Worm (Caenorhabditis elegans) whole organism, L3 larva: ENCODE data around the gene pezo-1.

ENCODE experiments used
- ZK546.5 ChIP-seq: sonication (generic microtip); optimal IDR thresholded peaks from 2 replicates; lab custom pipeline; 2017; ENCODE audit warnings: missing biosample characterization, missing genetic modification characterization
- aly-2 ChIP-seq: fragments of 150-350 bp; optimal IDR thresholded peaks from 2 replicates; lab custom pipeline; 2014; ENCODE audit warnings: missing biosample characterization, missing genetic modification characterization
- ama-1 ChIP-seq: fragments of 150-350 bp; optimal IDR thresholded peaks from 2 replicates; lab custom pipeline; 2018
- ceh-28 ChIP-seq: fragments of 150-350 bp; optimal IDR thresholded peaks from 2 replicates; lab custom pipeline; 2014; ENCODE audit warnings: missing biosample characterization, missing genetic modification reagents, missing genetic modification characterization
- ceh-82 ChIP-seq: fragments of 150-350 bp; optimal IDR thresholded peaks from 2 replicates; lab custom pipeline; 2014; ENCODE audit warnings: missing biosample characterization, missing genetic modification characterization
- ceh-9 ChIP-seq: sonication (generic microtip); optimal IDR thresholded peaks from 2 replicates; lab custom pipeline; 2018; ENCODE audit warnings: missing biosample characterization, missing genetic modification characterization
- egl-5 ChIP-seq: fragments of 150-350 bp; optimal IDR thresholded peaks from 2 replicates; lab custom pipeline; 2017; ENCODE audit warnings: missing biosample characterization, missing genetic modification reagents, missing genetic modification characterization, inconsistent platforms
- elt-1 ChIP-seq: fragments of 150-350 bp; optimal IDR thresholded peaks from 2 replicates; lab custom pipeline; 2014; ENCODE audit warnings: missing biosample characterization, missing genetic modification characterization
- elt-2 ChIP-seq: sonication (generic microtip); optimal IDR thresholded peaks from 2 replicates; lab custom pipeline; 2016; ENCODE audit warnings: missing genetic modification reagents, mild to moderate bottlenecking, missing genetic modification characterization, missing compliant biosample characterization
- elt-3 ChIP-seq, 3 experiments: fragments of 150-350 bp in 1 of 3; sonication (generic microtip) in 2 of 3; optimal IDR thresholded peaks; 2 replicates in 2 of 3; 4 replicates in 1 of 3; lab custom pipeline; 2014 to 2017; ENCODE audit warnings: missing biosample characterization in 3 of 3, missing genetic modification characterization in 3 of 3
- eor-1 ChIP-seq, 2 experiments: fragments of 150-350 bp; optimal IDR thresholded peaks; 2 replicates each; lab custom pipeline; 2014 to 2018; ENCODE audit warnings: missing biosample characterization in 2 of 2, missing genetic modification characterization in 2 of 2
- fkh-10 ChIP-seq: sonication (generic microtip); optimal IDR thresholded peaks from 2 replicates; lab custom pipeline; 2017; ENCODE audit warnings: missing biosample characterization, missing genetic modification reagents, missing genetic modification characterization
- fkh-2 ChIP-seq: fragments of 150-350 bp; optimal IDR thresholded peaks from 2 replicates; lab custom pipeline; 2014; ENCODE audit warnings: missing biosample characterization, missing genetic modification reagents, missing genetic modification characterization
- hmg-11 ChIP-seq: sonication (generic microtip); optimal IDR thresholded peaks from 2 replicates; lab custom pipeline; 2016; ENCODE audit warnings: missing genetic modification characterization, missing compliant biosample characterization
- jun-1 ChIP-seq: fragments of 150-350 bp; optimal IDR thresholded peaks from 2 replicates; lab custom pipeline; 2014; ENCODE audit warnings: missing biosample characterization, missing genetic modification reagents, missing genetic modification characterization
- lin-15B ChIP-seq: fragments of 150-350 bp; optimal IDR thresholded peaks from 2 replicates; lab custom pipeline; 2014; ENCODE audit warnings: missing biosample characterization, missing genetic modification characterization
- lin-39 ChIP-seq: fragments of 150-350 bp; optimal IDR thresholded peaks from 2 replicates; lab custom pipeline; 2018; ENCODE audit warnings: missing biosample characterization, missing genetic modification reagents, missing genetic modification characterization
- lsy-12 ChIP-seq: sonication (generic microtip); optimal IDR thresholded peaks from 2 replicates; lab custom pipeline; 2016; ENCODE audit warnings: mild to moderate bottlenecking, missing genetic modification characterization, missing compliant biosample characterization
- mdl-1 ChIP-seq: fragments of 150-350 bp; optimal IDR thresholded peaks from 2 replicates; lab custom pipeline; 2014; ENCODE audit warnings: missing biosample characterization, missing genetic modification characterization
- mml-1 ChIP-seq: fragments of 150-350 bp; sonication (generic microtip); optimal IDR thresholded peaks from 3 replicates; lab custom pipeline; 2014; ENCODE audit warnings: missing biosample characterization, missing genetic modification characterization
- nfya-1 ChIP-seq: sonication (generic microtip); optimal IDR thresholded peaks from 2 replicates; lab custom pipeline; 2017; ENCODE audit warnings: missing genetic modification characterization, mild to moderate bottlenecking, missing compliant biosample characterization, antibody characterized with exemption, moderate library complexity; ENCODE audit not compliant: insufficient read depth
- nhr-11 ChIP-seq: fragments of 150-350 bp; optimal IDR thresholded peaks from 2 replicates; lab custom pipeline; 2014; ENCODE audit warnings: missing biosample characterization, missing genetic modification characterization
- nhr-23 ChIP-seq: fragments of 150-350 bp; optimal IDR thresholded peaks from 2 replicates; lab custom pipeline; 2014; ENCODE audit warnings: missing biosample characterization, missing genetic modification reagents, missing genetic modification characterization
- nhr-237 ChIP-seq: fragments of 150-350 bp; optimal IDR thresholded peaks from 2 replicates; lab custom pipeline; 2014; ENCODE audit warnings: missing biosample characterization, missing genetic modification characterization
- nhr-25 ChIP-seq: sonication (generic microtip); optimal IDR thresholded peaks from 2 replicates; lab custom pipeline; 2017; ENCODE audit warnings: missing biosample characterization, missing genetic modification characterization
- nhr-28 ChIP-seq: fragments of 150-350 bp; optimal IDR thresholded peaks from 2 replicates; lab custom pipeline; 2014; ENCODE audit warnings: missing biosample characterization, missing genetic modification characterization
- nhr-43 ChIP-seq: sonication (generic microtip); optimal IDR thresholded peaks from 2 replicates; lab custom pipeline; 2016; ENCODE audit warnings: mild to moderate bottlenecking, missing genetic modification characterization, missing compliant biosample characterization; ENCODE audit not compliant: poor library complexity, severe bottlenecking
- nhr-67 ChIP-seq: fragments of 150-350 bp; optimal IDR thresholded peaks from 2 replicates; lab custom pipeline; 2014; ENCODE audit warnings: missing biosample characterization, missing genetic modification characterization
- nhr-76 ChIP-seq: fragments of 150-350 bp; sonication (generic microtip); optimal IDR thresholded peaks from 5 replicates; lab custom pipeline; 2014; ENCODE audit warnings: missing biosample characterization, missing genetic modification characterization
- nhr-77 ChIP-seq: fragments of 150-350 bp; optimal IDR thresholded peaks from 2 replicates; lab custom pipeline; 2014; ENCODE audit warnings: missing biosample characterization, missing genetic modification characterization
- pha-4 ChIP-seq: fragments of 150-350 bp; optimal IDR thresholded peaks from 2 replicates; lab custom pipeline; 2014; ENCODE audit warnings: missing biosample characterization, missing genetic modification reagents, missing genetic modification characterization
- pqm-1 ChIP-seq: fragments of 150-350 bp; optimal IDR thresholded peaks from 2 replicates; lab custom pipeline; 2017; ENCODE audit warnings: missing biosample characterization, missing genetic modification characterization, inconsistent platforms
- sea-2 ChIP-seq: fragments of 150-350 bp; sonication (generic microtip); optimal IDR thresholded peaks from 4 replicates; lab custom pipeline; 2014; ENCODE audit warnings: missing biosample characterization, missing genetic modification reagents, missing genetic modification characterization
- skn-1 ChIP-seq: fragments of 150-350 bp; optimal IDR thresholded peaks from 2 replicates; lab custom pipeline; 2014; ENCODE audit warnings: missing biosample characterization, missing genetic modification characterization
- snpc-4 ChIP-seq: fragments of 150-350 bp; optimal IDR thresholded peaks from 2 replicates; lab custom pipeline; 2014; ENCODE audit warnings: missing biosample characterization, missing genetic modification characterization
- tbx-2 ChIP-seq: sonication (generic microtip); optimal IDR thresholded peaks from 2 replicates; lab custom pipeline; 2016; ENCODE audit warnings: mild to moderate bottlenecking, missing genetic modification characterization, missing compliant biosample characterization
- unc-39 ChIP-seq: sonication (generic microtip); optimal IDR thresholded peaks from 4 replicates; lab custom pipeline; 2017; ENCODE audit warnings: missing biosample characterization, missing genetic modification characterization
- unc-62 ChIP-seq: fragments of 150-350 bp; sonication (generic microtip); optimal IDR thresholded peaks from 4 replicates; lab custom pipeline; 2014; ENCODE audit warnings: missing biosample characterization, missing genetic modification reagents, missing genetic modification characterization
- zag-1 ChIP-seq: fragments of 150-350 bp; optimal IDR thresholded peaks from 2 replicates; lab custom pipeline; 2014; ENCODE audit warnings: missing biosample characterization, missing genetic modification characterization
- ztf-11 ChIP-seq: fragments of 150-350 bp; optimal IDR thresholded peaks from 2 replicates; lab custom pipeline; 2014; ENCODE audit warnings: missing biosample characterization, missing genetic modification characterization
- ztf-4 ChIP-seq: fragments of 150-350 bp; optimal IDR thresholded peaks from 2 replicates; lab custom pipeline; 2014; ENCODE audit warnings: missing biosample characterization, missing genetic modification characterization

The pezo-1 gene

DNA sequence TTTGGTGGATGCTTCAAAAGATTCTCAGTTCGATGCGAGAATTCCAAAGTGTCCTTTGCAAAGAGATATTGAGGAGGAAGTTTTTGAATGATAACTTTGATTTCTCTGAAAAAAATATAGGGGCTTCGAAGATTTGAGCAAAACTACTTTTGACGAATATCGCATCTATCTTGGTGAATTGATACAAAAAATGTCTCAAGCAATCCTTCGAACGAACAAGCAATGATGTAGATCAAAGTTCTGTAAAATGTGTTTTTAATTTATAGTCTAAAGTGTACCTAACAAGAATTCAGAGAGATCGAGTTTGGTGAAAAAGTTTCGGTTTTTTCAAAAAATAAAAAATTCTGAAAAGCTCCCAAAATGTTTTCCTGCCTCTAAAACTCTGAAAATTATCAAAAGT is 31.0 kb upstream of the pezo-1 start, which contains the start of gene F56D5.3:
Gene F56D5.3, plus strand, starts transcription at position 301 of the 400 bp plus-strand sequence.
- TF ChIP-seq zag-1 (tag; lab: Kevin White, UChicago) (no peak), ceh-9 (tag; lab: Kevin White, UChicago) (no peak), nfya-1 (tag; lab: Kevin White, UChicago) (no peak), lsy-12 (tag; lab: Kevin White, UChicago) (no peak), pqm-1 (tag; lab: Kevin White, UChicago) (no peak), ztf-4 (tag; lab: Kevin White, UChicago) (no peak), sea-2 (GFP tag; lab: Kevin White, UChicago) (no peak), nhr-237 (tag; lab: Kevin White, UChicago) (no peak), ztf-11 (tag; lab: Kevin White, UChicago) (no peak), fkh-10 (GFP tag; lab: Kevin White, UChicago) (no peak), aly-2 (tag; lab: Kevin White, UChicago) (no peak), lin-39 (no peak), mml-1 (no peak), tbx-2 (tag; lab: Kevin White, UChicago) (no peak), hmg-11 (tag; lab: Kevin White, UChicago) (no peak), ama-1 (lab: Kevin White, UChicago) (no peak), elt-3 (tag; optimal IDR thresholded peaks at IDR 0.05; lab: Kevin White, UChicago) (no peak), nhr-11 (no peak), elt-1 (tag; lab: Kevin White, UChicago) (no peak)

DNA sequence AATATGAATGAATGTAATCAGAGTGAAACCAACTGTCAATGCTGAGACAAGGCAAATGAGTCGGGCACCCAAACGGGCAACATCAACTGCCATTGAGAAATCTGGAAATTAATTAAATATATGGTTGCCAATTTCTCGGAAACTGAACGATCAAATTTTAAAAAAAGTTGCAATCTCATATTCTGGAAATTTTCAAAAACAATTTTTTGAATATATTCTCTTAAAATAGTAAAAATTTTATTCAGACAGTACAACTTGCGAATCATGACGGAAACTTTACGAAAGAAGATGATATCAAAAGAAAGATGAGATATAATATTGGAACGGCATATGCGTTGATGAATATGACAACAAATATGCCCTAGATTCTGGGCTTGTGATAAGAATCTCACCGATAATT is 29.8 kb upstream of the pezo-1 start, which contains the start of gene col-121:
Gene col-121, minus strand, starts transcription at position 101 of the 400 bp plus-strand sequence.
- TF ChIP-seq nhr-77 (no peak), pha-4 (tag; lab: Kevin White, UChicago) (no peak), lsy-12 (tag; lab: Kevin White, UChicago) (no peak), elt-1 (tag; lab: Kevin White, UChicago) (no peak), elt-2 (no peak), fkh-10 (GFP tag; lab: Kevin White, UChicago) (no peak), nhr-43 (tag; lab: Kevin White, UChicago) (no peak), unc-39 (tag; lab: Kevin White, UChicago) (no peak), tbx-2 (tag; lab: Kevin White, UChicago) (no peak), nhr-67 (tag; lab: Kevin White, UChicago) (no peak), ceh-82 (tag; lab: Kevin White, UChicago) (no peak), nhr-76 (tag; lab: Kevin White, UChicago) (no peak), snpc-4 (no peak), lin-39 (no peak), ztf-11 (tag; lab: Kevin White, UChicago) (no peak), ztf-4 (tag; lab: Kevin White, UChicago) (no peak), nfya-1 (tag; lab: Kevin White, UChicago) (no peak)

DNA sequence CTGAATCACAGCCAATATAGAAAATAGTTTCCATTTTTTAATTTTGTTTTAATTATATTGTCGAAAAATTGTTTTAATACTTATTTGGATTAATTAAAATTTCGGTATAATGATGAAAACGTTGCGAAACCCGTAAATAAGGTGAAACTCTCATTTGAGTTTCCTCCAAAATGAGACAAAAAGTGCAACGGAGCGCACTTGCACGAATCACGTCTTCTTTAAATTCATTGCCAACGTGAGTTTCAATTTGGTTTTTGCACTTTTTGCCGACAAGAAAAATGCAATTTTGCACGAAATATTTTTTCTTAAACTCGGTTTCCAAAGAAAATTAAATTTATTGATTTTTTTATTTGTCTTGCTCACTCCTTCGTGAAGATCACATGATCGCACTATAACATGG is 19.7 kb upstream of the pezo-1 start, which contains the start of gene daf-15:
Gene daf-15, plus strand, starts transcription at position 171 of the 400 bp plus-strand sequence.
- no peak for TF ChIP-seq ama-1 (lab: Kevin White, UChicago)
- TF ChIP-seq egl-5 (tag; lab: Kevin White, UChicago), result peak; percentile 47
- peak; percentile 15 for TF ChIP-seq jun-1 (tag; lab: Kevin White, UChicago)
- TF ChIP-seq nhr-25 (tag; lab: Kevin White, UChicago), result peak; percentile 26
- peak; percentile 50 for TF ChIP-seq skn-1 (tag; lab: Kevin White, UChicago)
- peak; percentile 68 for TF ChIP-seq pha-4 (tag; lab: Kevin White, UChicago)
- TF ChIP-seq nhr-77, result no peak
- peak; percentile 26 for TF ChIP-seq nhr-23 (tag; lab: Kevin White, UChicago)
- peak; percentile 9 for TF ChIP-seq elt-2
- TF ChIP-seq unc-39 (tag; lab: Kevin White, UChicago), result no peak
- TF ChIP-seq pqm-1 (tag; lab: Kevin White, UChicago), result peak; percentile 3
- TF ChIP-seq lin-15B (tag; lab: Kevin White, UChicago), result peak; percentile 70
- TF ChIP-seq ceh-28 (tag; lab: Kevin White, UChicago), result peak; percentile 28
- no peak for TF ChIP-seq nhr-43 (tag; lab: Kevin White, UChicago)
- TF ChIP-seq hmg-11 (tag; lab: Kevin White, UChicago), result peak; percentile 55

DNA sequence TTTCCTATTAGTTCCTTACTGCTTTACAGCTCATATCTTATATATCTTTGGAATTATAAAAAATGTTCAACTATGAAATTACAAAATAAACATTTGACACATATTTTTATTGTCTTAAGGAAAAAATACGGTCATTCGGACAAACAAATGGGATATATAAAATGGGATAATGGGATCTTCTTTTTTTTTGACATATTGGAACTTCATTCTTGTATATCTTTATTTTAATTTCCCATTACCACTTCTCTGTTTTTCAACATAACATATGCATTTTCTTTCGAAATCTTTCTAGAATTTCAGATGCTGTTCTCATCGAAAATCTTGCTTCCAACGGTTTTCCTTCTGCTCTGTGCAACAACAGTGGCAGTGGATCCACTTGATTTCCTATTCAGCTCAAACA is 18.5 kb upstream of the pezo-1 start, which contains the start of gene C10C5.7:
Gene C10C5.7, plus strand, starts transcription at position 301 of the 400 bp plus-strand sequence.
- no peak for TF ChIP-seq nhr-28 (tag; lab: Kevin White, UChicago)
- TF ChIP-seq snpc-4, result no peak
- no peak for TF ChIP-seq ceh-9 (tag; lab: Kevin White, UChicago)
- TF ChIP-seq ceh-82 (tag; lab: Kevin White, UChicago), result no peak
- TF ChIP-seq fkh-10 (GFP tag; lab: Kevin White, UChicago), result no peak
- no peak for TF ChIP-seq skn-1 (tag; lab: Kevin White, UChicago)
- no peak for TF ChIP-seq lin-15B (tag; lab: Kevin White, UChicago)
- no peak for TF ChIP-seq nfya-1 (tag; lab: Kevin White, UChicago)
- no peak for TF ChIP-seq hmg-11 (tag; lab: Kevin White, UChicago)
- no peak for TF ChIP-seq eor-1 (tag; optimal IDR thresholded peaks at IDR 0.05; lab: Kevin White, UChicago)
- no peak for TF ChIP-seq zag-1 (tag; lab: Kevin White, UChicago)
- TF ChIP-seq fkh-2 (tag; lab: Kevin White, UChicago), result no peak
- no peak for TF ChIP-seq mdl-1 (tag; lab: Kevin White, UChicago)
- no peak for TF ChIP-seq ceh-28 (tag; lab: Kevin White, UChicago)
- TF ChIP-seq unc-62 (GFP tag; lab: Kevin White, UChicago), result no peak
- no peak for TF ChIP-seq lin-39
- TF ChIP-seq lsy-12 (tag; lab: Kevin White, UChicago), result no peak
- TF ChIP-seq pqm-1 (tag; lab: Kevin White, UChicago), result no peak
- TF ChIP-seq ZK546.5 (tag; lab: Kevin White, UChicago), result no peak
